Fruit fly (Drosophila melanogaster) whole organism, adult: Measurements from ENCODE around the gene CG12402.

Source experiments
- CG11617 ChIP-seq: fragments of 200-800 bp; sonication (Bioruptor generic); optimal IDR thresholded peaks from 2 replicates; lab custom pipeline; 2017; ENCODE audit warnings: mild to moderate bottlenecking, missing biosample characterization, missing genetic modification reagents, missing genetic modification characterization
- CG12768 ChIP-seq: fragments of 200-800 bp; sonication (Bioruptor generic); optimal IDR thresholded peaks from 2 replicates; lab custom pipeline; 2017; ENCODE audit warnings: missing biosample characterization, missing genetic modification characterization, mild to moderate bottlenecking, moderate library complexity, missing genetic modification reagents
- CG14711 ChIP-seq: fragments of 200-800 bp; sonication (Bioruptor generic); optimal IDR thresholded peaks from 2 replicates; lab custom pipeline; 2018; ENCODE audit warnings: missing biosample characterization, mild to moderate bottlenecking, missing genetic modification characterization, moderate library complexity
- CG1620 ChIP-seq: fragments of 200-800 bp; sonication (Bioruptor generic); optimal IDR thresholded peaks from 2 replicates; lab custom pipeline; 2016; ENCODE audit warnings: missing biosample characterization, missing genetic modification characterization
- CG33017 ChIP-seq: fragments of 200-800 bp; sonication (Bioruptor generic); optimal IDR thresholded peaks from 2 replicates; lab custom pipeline; 2018; ENCODE audit warnings: missing biosample characterization, mild to moderate bottlenecking, missing genetic modification characterization, moderate library complexity
- CG5204 ChIP-seq: fragments of 200-800 bp; sonication (Bioruptor generic); optimal IDR thresholded peaks from 2 replicates; lab custom pipeline; 2016; ENCODE audit warnings: missing biosample characterization, missing genetic modification characterization
- CG7045 ChIP-seq: fragments of 200-800 bp; sonication (Bioruptor generic); optimal IDR thresholded peaks from 2 replicates; lab custom pipeline; 2017; ENCODE audit warnings: missing biosample characterization, mild to moderate bottlenecking, missing genetic modification characterization
- CG7101 ChIP-seq: fragments of 200-800 bp; sonication (Bioruptor generic); optimal IDR thresholded peaks from 2 replicates; lab custom pipeline; 2018; ENCODE audit warnings: missing biosample characterization, mild to moderate bottlenecking, missing genetic modification characterization, moderate library complexity
- Clk ChIP-seq: fragments of 200-800 bp; sonication (Bioruptor generic); optimal IDR thresholded peaks from 2 replicates; lab custom pipeline; 2017; ENCODE audit warnings: missing biosample characterization, missing genetic modification characterization
- Crg-1 ChIP-seq: fragments of 200-800 bp; sonication (Bioruptor generic); optimal IDR thresholded peaks from 2 replicates; lab custom pipeline; 2016; ENCODE audit warnings: missing biosample characterization, missing genetic modification characterization
- Hr96 ChIP-seq: fragments of 200-800 bp; sonication (Bioruptor generic); optimal IDR thresholded peaks from 2 replicates; lab custom pipeline; 2016; ENCODE audit warnings: missing biosample characterization, missing genetic modification characterization
- Mnt ChIP-seq: fragments of 200-800 bp; sonication (Bioruptor generic); optimal IDR thresholded peaks from 2 replicates; lab custom pipeline; 2016; ENCODE audit warnings: missing biosample characterization, mild to moderate bottlenecking, missing genetic modification characterization
- bab1 ChIP-seq: fragments of 200-800 bp; sonication (Bioruptor generic); optimal IDR thresholded peaks from 3 replicates; lab custom pipeline; 2019; ENCODE audit warnings: missing biosample characterization, mild to moderate bottlenecking, missing genetic modification characterization, moderate library complexity
- cic ChIP-seq: fragments of 200-800 bp; sonication (Bioruptor generic); optimal IDR thresholded peaks from 2 replicates; lab custom pipeline; 2017; ENCODE audit warnings: missing biosample characterization, mild to moderate bottlenecking, missing genetic modification characterization, moderate library complexity
- cnc ChIP-seq, 2 experiments: fragments of >200 bp; optimal IDR thresholded peaks; 2 replicates each; lab custom pipeline; 2017
- kay ChIP-seq: fragments of 200-800 bp; sonication (Bioruptor generic); peaks from one replicate; lab custom pipeline; 2016; ENCODE audit warnings: missing biosample characterization, missing genetic modification characterization, borderline replicate concordance
- ovo ChIP-seq: fragments of 200-800 bp; sonication (Bioruptor generic); optimal IDR thresholded peaks from 2 replicates; lab custom pipeline; 2016; ENCODE audit warnings: missing biosample characterization, missing genetic modification characterization
- pad ChIP-seq: fragments of 200-800 bp; sonication (Bioruptor generic); optimal IDR thresholded peaks from 3 replicates; lab custom pipeline; 2017; ENCODE audit warnings: missing biosample characterization, missing genetic modification characterization, mild to moderate bottlenecking, moderate library complexity, missing genetic modification reagents
- tj ChIP-seq: fragments of 200-800 bp; sonication (Bioruptor generic); optimal IDR thresholded peaks from 3 replicates; lab custom pipeline; 2017; ENCODE audit warnings: missing biosample characterization, mild to moderate bottlenecking, missing genetic modification characterization, moderate library complexity
- toe ChIP-seq: fragments of 200-800 bp; sonication (Bioruptor generic); optimal IDR thresholded peaks from 2 replicates; lab custom pipeline; 2016; ENCODE audit warnings: missing biosample characterization, missing genetic modification characterization

The CG12402 gene

dm6 chr3R:14064158-14064969, 43.8 kb downstream of the CG12402 start:
- TF ChIP-seq bab1 (GFP tag; lab: Kevin White, UChicago) (no peak), CG1620 (GFP tag; lab: Kevin White, UChicago) (no peak), CG5204 (GFP tag; lab: Kevin White, UChicago) (no peak), CG12768 (GFP tag; lab: Kevin White, UChicago) (peak; percentile 4), toe (GFP tag; lab: Kevin White, UChicago) (no peak), ovo (GFP tag; lab: Kevin White, UChicago) (no peak), pad (peak; percentile 35), CG7101 (no peak), cic (GFP tag; lab: Kevin White, UChicago) (peak; percentile 12), tj (GFP tag; lab: Kevin White, UChicago) (no peak)

- no peak for TF ChIP-seq bab1 (GFP tag; lab: Kevin White, UChicago)
- peak; percentile 21 for TF ChIP-seq cic (GFP tag; lab: Kevin White, UChicago)
Observed at dm6 chr3R:14062869-14063543, 45.1 kb downstream of the CG12402 start.

- TF ChIP-seq cic (GFP tag; lab: Kevin White, UChicago) (peak; percentile 73), bab1 (GFP tag; lab: Kevin White, UChicago) (no peak), CG12768 (GFP tag; lab: Kevin White, UChicago) (peak; percentile 86), Clk (GFP tag; lab: Kevin White, UChicago) (peak; percentile 29), ovo (GFP tag; lab: Kevin White, UChicago) (no peak), Crg-1 (GFP tag; lab: Kevin White, UChicago) (no peak), cnc (optimal IDR thresholded peaks at IDR 0.05; lab: Kevin White, UChicago) (no peak), CG14711 (peak; percentile 32), pad (peak; percentile 57), Mnt (peak; percentile 17), Hr96 (GFP tag; lab: Kevin White, UChicago) (no peak), kay (GFP tag; lab: Kevin White, UChicago) (peak; percentile 81), CG33017 (tag; lab: Kevin White, UChicago) (peak; percentile 44), toe (GFP tag; lab: Kevin White, UChicago) (no peak), CG7045 (peak; percentile 75), CG11617 (peak; percentile 25), CG1620 (GFP tag; lab: Kevin White, UChicago) (no peak), CG7101 (peak; percentile 34), tj (GFP tag; lab: Kevin White, UChicago) (peak; percentile 29), CG5204 (GFP tag; lab: Kevin White, UChicago) (no peak)
Observed at dm6 chr3R:14061988-14062868, 45.9 kb downstream of the CG12402 start.

- no peak for TF ChIP-seq ovo (GFP tag; lab: Kevin White, UChicago)
- peak in 1 of 2 experiments; percentile 42 for TF ChIP-seq cnc (optimal IDR thresholded peaks at IDR 0.05; lab: Kevin White, UChicago)
Observed at dm6 chr3R:14061049-14061987, 46.8 kb downstream of the CG12402 start.

dm6 chr3R:14060399-14060798, 47.7 kb downstream of the CG12402 start:
- TF ChIP-seq Mnt (no peak), CG14711 (no peak), toe (GFP tag; lab: Kevin White, UChicago) (no peak), CG11617 (no peak), Hr96 (GFP tag; lab: Kevin White, UChicago) (no peak), pad (no peak), CG7101 (no peak), tj (GFP tag; lab: Kevin White, UChicago) (no peak), CG12768 (GFP tag; lab: Kevin White, UChicago) (no peak), kay (GFP tag; lab: Kevin White, UChicago) (no peak), CG7045 (no peak), CG33017 (tag; lab: Kevin White, UChicago) (no peak), Crg-1 (GFP tag; lab: Kevin White, UChicago) (no peak), ovo (GFP tag; lab: Kevin White, UChicago) (no peak), bab1 (GFP tag; lab: Kevin White, UChicago) (no peak), Clk (GFP tag; lab: Kevin White, UChicago) (no peak), cic (GFP tag; lab: Kevin White, UChicago) (no peak), CG1620 (GFP tag; lab: Kevin White, UChicago) (no peak)
